Worm (Caenorhabditis elegans) whole organism, L2 larva: ENCODE measurements around the gene fbxb-38.

Experiments
- aly-2 ChIP-seq: fragments of 150-350 bp; optimal IDR thresholded peaks from 2 replicates; lab custom pipeline; 2014; ENCODE audit warnings: missing biosample characterization, missing genetic modification characterization
- ceh-82 ChIP-seq: fragments of 150-350 bp; optimal IDR thresholded peaks from 2 replicates; lab custom pipeline; 2014; ENCODE audit warnings: missing biosample characterization, missing genetic modification characterization
- egl-27 ChIP-seq: sonication (generic microtip); optimal IDR thresholded peaks from 3 replicates; lab custom pipeline; 2017; ENCODE audit warnings: missing biosample characterization, missing genetic modification reagents, missing genetic modification characterization
- nhr-10 ChIP-seq: sonication (generic microtip); optimal IDR thresholded peaks from 2 replicates; lab custom pipeline; 2017; ENCODE audit warnings: missing biosample characterization, missing genetic modification characterization
- nhr-21 ChIP-seq: fragments of 150-350 bp; optimal IDR thresholded peaks from 2 replicates; lab custom pipeline; 2014; ENCODE audit warnings: missing biosample characterization, missing genetic modification characterization
- nhr-237 ChIP-seq: fragments of 150-350 bp; optimal IDR thresholded peaks from 2 replicates; lab custom pipeline; 2014; ENCODE audit warnings: missing biosample characterization, missing genetic modification characterization
- nhr-6 ChIP-seq: fragments of 150-350 bp; optimal IDR thresholded peaks from 2 replicates; lab custom pipeline; 2014; ENCODE audit warnings: missing biosample characterization, missing genetic modification characterization
- peb-1 ChIP-seq: fragments of 150-350 bp; optimal IDR thresholded peaks from 2 replicates; lab custom pipeline; 2014; ENCODE audit warnings: missing biosample characterization, missing genetic modification characterization
- sma-9 ChIP-seq, 2 experiments: fragments of 150-350 bp in 1 of 2; sonication (generic microtip) in 1 of 2; optimal IDR thresholded peaks; 2 replicates each; lab custom pipeline; 2014 to 2016; ENCODE audit warnings: missing genetic modification characterization in 2 of 2, mild to moderate bottlenecking in 1 of 2, missing biosample characterization in 1 of 2, missing compliant biosample characterization in 1 of 2, missing genetic modification reagents in 1 of 2, moderate library complexity in 1 of 2

DNA sequence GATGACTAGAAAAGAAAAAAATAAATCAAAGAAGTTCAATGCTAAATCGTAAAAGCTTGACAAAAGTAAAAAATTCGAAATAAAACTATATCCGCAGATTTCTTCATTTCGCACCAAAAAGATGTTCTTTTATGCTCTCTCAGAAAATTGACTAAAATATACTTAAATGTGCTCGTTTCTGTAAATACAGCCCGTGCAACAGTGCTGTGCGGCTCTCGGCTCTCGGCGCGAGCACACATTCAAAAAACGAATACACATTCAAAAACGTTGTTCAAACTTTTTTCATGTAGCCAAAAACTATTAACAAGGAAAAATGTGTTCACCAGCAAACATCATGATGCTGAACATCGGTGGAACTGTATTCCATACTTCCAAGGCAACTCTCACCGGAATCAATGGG lies 27.7 kb downstream of the fbxb-38 start, which contains the start of gene C40A11.3:
- no peak for TF ChIP-seq ceh-82 (tag; lab: Kevin White, UChicago)
- no peak for TF ChIP-seq peb-1 (tag; lab: Kevin White, UChicago)
- TF ChIP-seq nhr-6 (tag; lab: Kevin White, UChicago), result no peak
- no peak for TF ChIP-seq nhr-237
- TF ChIP-seq egl-27 (tag; lab: Kevin White, UChicago), result no peak
- no peak for TF ChIP-seq sma-9 (GFP tag; optimal IDR thresholded peaks at IDR 0.05; lab: Kevin White, UChicago)
- TF ChIP-seq sma-9 (tag; optimal IDR thresholded peaks at IDR 0.05; lab: Kevin White, UChicago), result no peak
- no peak for TF ChIP-seq nhr-21 (tag; lab: Kevin White, UChicago)
- no peak for TF ChIP-seq aly-2 (tag; lab: Kevin White, UChicago)
- no peak for TF ChIP-seq nhr-10 (tag; lab: Kevin White, UChicago)
